Worm (Caenorhabditis elegans): ENCODE results near the gene gcy-22.

- TF ChIP-seq unc-130 (GFP tag; optimal IDR thresholded peaks at IDR 0.05) (no peak), Y79H2A.3 (GFP tag; conservative IDR thresholded peaks at IDR 0.05) (no peak), pha-4 (tag; optimal IDR thresholded peaks at IDR 0.05) (no peak), lsy-27 (tag; optimal IDR thresholded peaks at IDR 0.05; ENCODE audit: borderline replicate concordance, insufficient read depth) (no peak), aptf-3 (GFP tag; IDR thresholded peaks at IDR 0.05) (no peak), ets-4 (GFP tag; optimal IDR thresholded peaks at IDR 0.05) (no peak), F10E7.11 (tag; optimal IDR thresholded peaks at IDR 0.05) (no peak), K11D2.4 (GFP tag; IDR thresholded peaks at IDR 0.05) (no peak), cebp-1 (GFP tag; IDR thresholded peaks at IDR 0.05) (no peak), cebp-1 (tag; optimal IDR thresholded peaks at IDR 0.05) (no peak), unc-62 (GFP tag; optimal IDR thresholded peaks at IDR 0.05) (no peak), F37B4.10 (GFP tag; IDR thresholded peaks at IDR 0.05) (no peak), athp-1 (tag; optimal IDR thresholded peaks at IDR 0.05) (no peak), ama-1 (optimal IDR thresholded peaks at IDR 0.05) (no peak), ama-1 (GFP tag; optimal IDR thresholded peaks at IDR 0.05) (no peak), nfya-2 (GFP tag; IDR thresholded peaks at IDR 0.05) (no peak)
These were observed 51.2 kb downstream of the gcy-22 start, which contains the start of gene F38A6.5 for ce11 chrV:20773647-20774046.

All from whole organism, young adult.